Worm (Caenorhabditis elegans) whole organism, young adult: ENCODE data around the gene atgp-2.

ENCODE experiments used
- C17E4.6 ChIP-seq: fragments of 200-800 bp; sonication (Bioruptor generic); IDR thresholded peaks from 2 replicates; pipeline ENCODE4 v1.3.6; 2022; ENCODE audit warnings: missing genetic modification reagents, missing genetic modification characterization, missing compliant biosample characterization
- F23B12.7 ChIP-seq: sonication (generic microtip); optimal IDR thresholded peaks from 2 replicates; lab custom pipeline; 2017; ENCODE audit warnings: missing genetic modification characterization, mild to moderate bottlenecking, missing compliant biosample characterization, antibody characterized with exemption, moderate library complexity; ENCODE audit not compliant: insufficient read depth
- F57A8.1 ChIP-seq: fragments of 200-800 bp; sonication (Bioruptor generic); optimal IDR thresholded peaks from 2 replicates; lab custom pipeline; 2018; ENCODE audit warnings: mild to moderate bottlenecking, missing genetic modification characterization, moderate library complexity, missing compliant biosample characterization
- Y53F4B.3 ChIP-seq: fragments of 200-800 bp; sonication (Bioruptor generic); IDR thresholded peaks from 2 replicates; pipeline ENCODE4 v1.3.6; 2022; ENCODE audit warnings: missing genetic modification reagents, missing genetic modification characterization, missing compliant biosample characterization
- Y56A3A.18 ChIP-seq: fragments of 200-800 bp; sonication (Bioruptor generic); IDR thresholded peaks from 2 replicates; pipeline ENCODE4 v1.3.6; 2022; ENCODE audit warnings: missing genetic modification reagents, missing genetic modification characterization, missing compliant biosample characterization
- Y67H2A.10 ChIP-seq: fragments of 200-800 bp; sonication (Bioruptor generic); conservative IDR thresholded peaks from 2 replicates; pipeline ENCODE4 v1.3.6; 2022; ENCODE audit warnings: missing genetic modification reagents, missing genetic modification characterization, missing compliant biosample characterization
- aptf-3 ChIP-seq: fragments of 200-800 bp; sonication (Bioruptor generic); IDR thresholded peaks from 2 replicates; pipeline ENCODE4 v1.3.6; 2022; ENCODE audit warnings: missing genetic modification characterization, missing compliant biosample characterization
- atf-7 ChIP-seq: sonication (generic microtip); optimal IDR thresholded peaks from 2 replicates; lab custom pipeline; 2017; ENCODE audit warnings: mild to moderate bottlenecking, missing genetic modification characterization, missing compliant biosample characterization
- bed-2 ChIP-seq: fragments of 200-800 bp; sonication (Bioruptor generic); IDR thresholded peaks from 2 replicates; pipeline ENCODE4 v1.3.6; 2022; ENCODE audit warnings: missing genetic modification reagents, missing genetic modification characterization, missing compliant biosample characterization
- ccch-3 ChIP-seq: fragments of 200-800 bp; sonication (Bioruptor generic); optimal IDR thresholded peaks from 2 replicates; lab custom pipeline; 2018; ENCODE audit warnings: mild to moderate bottlenecking, missing genetic modification characterization, missing compliant biosample characterization
- cebp-1 ChIP-seq, 2 experiments: fragments of 200-800 bp in 1 of 2; sonication (Bioruptor generic) in 1 of 2; sonication (generic microtip) in 1 of 2; IDR thresholded peaks in 1 of 2; optimal IDR thresholded peaks in 1 of 2; 2 replicates each; pipeline versions ENCODE4 v1.3.6 to Lab custom; 2017 to 2022; ENCODE audit warnings: missing compliant biosample characterization in 2 of 2, missing genetic modification characterization in 2 of 2, mild to moderate bottlenecking in 1 of 2, missing genetic modification reagents in 1 of 2, moderate library complexity in 1 of 2
- ceh-27 ChIP-seq: fragments of 200-800 bp; sonication (Bioruptor generic); optimal IDR thresholded peaks from 2 replicates; lab custom pipeline; 2018; ENCODE audit warnings: mild to moderate bottlenecking, missing genetic modification characterization, moderate library complexity, missing compliant biosample characterization
- gei-17 ChIP-seq: fragments of 200-800 bp; sonication (Bioruptor generic); optimal IDR thresholded peaks from 2 replicates; lab custom pipeline; 2018; ENCODE audit warnings: mild to moderate bottlenecking, missing genetic modification characterization, missing compliant biosample characterization
- hlh-26 ChIP-seq: fragments of 200-800 bp; sonication (Bioruptor generic); conservative IDR thresholded peaks from 2 replicates; pipeline ENCODE4 v1.3.6; 2022; ENCODE audit warnings: missing genetic modification reagents, missing genetic modification characterization, missing compliant biosample characterization
- hmg-1.2 ChIP-seq: fragments of 200-800 bp; sonication (Bioruptor generic); IDR thresholded peaks from 2 replicates; pipeline ENCODE4 v1.3.6; 2022; ENCODE audit warnings: missing genetic modification reagents, missing genetic modification characterization, missing compliant biosample characterization
- hmg-20 ChIP-seq: fragments of 200-800 bp; sonication (Bioruptor generic); IDR thresholded peaks from 2 replicates; pipeline ENCODE4 v1.3.6; 2022; ENCODE audit warnings: missing genetic modification reagents, missing genetic modification characterization, missing compliant biosample characterization
- lin-40 ChIP-seq: sonication (generic microtip); optimal IDR thresholded peaks from 2 replicates; lab custom pipeline; 2016; ENCODE audit warnings: missing genetic modification characterization, mild to moderate bottlenecking, missing compliant biosample characterization, missing genotype, missing genetic modification reagents
- lin-54 ChIP-seq: fragments of 200-800 bp; sonication (Bioruptor generic); optimal IDR thresholded peaks from 2 replicates; lab custom pipeline; 2018; ENCODE audit warnings: mild to moderate bottlenecking, missing genetic modification characterization, missing compliant biosample characterization
- lir-1 ChIP-seq: fragments of 200-800 bp; sonication (Bioruptor generic); conservative IDR thresholded peaks from 2 replicates; pipeline ENCODE4 v1.3.6; 2022; ENCODE audit warnings: missing genetic modification reagents, missing genetic modification characterization, missing compliant biosample characterization
- lsl-1 ChIP-seq: fragments of 200-800 bp; sonication (Bioruptor generic); optimal IDR thresholded peaks from 2 replicates; lab custom pipeline; 2018; ENCODE audit warnings: mild to moderate bottlenecking, missing genetic modification characterization, moderate library complexity, missing compliant biosample characterization
- mxl-1 ChIP-seq: sonication (generic microtip); optimal IDR thresholded peaks from 2 replicates; lab custom pipeline; 2016; ENCODE audit warnings: missing genetic modification characterization, missing compliant biosample characterization
- nhr-179 ChIP-seq: sonication (generic microtip); optimal IDR thresholded peaks from 2 replicates; lab custom pipeline; 2016; ENCODE audit warnings: mild to moderate bottlenecking, missing genetic modification characterization, missing compliant biosample characterization
- nhr-80 ChIP-seq: sonication (generic microtip); optimal IDR thresholded peaks from 2 replicates; lab custom pipeline; 2016; ENCODE audit warnings: missing genetic modification characterization, missing compliant biosample characterization
- rec-8 ChIP-seq, 2 experiments: sonication (generic microtip); optimal IDR thresholded peaks; 2 replicates each; lab custom pipeline; 2016; ENCODE audit warnings: mild to moderate bottlenecking in 2 of 2, missing genetic modification characterization in 2 of 2, missing genetic modification reagents in 2 of 2, missing genotype in 2 of 2, missing biosample characterization in 1 of 2, missing compliant biosample characterization in 1 of 2, moderate library complexity in 1 of 2
- snpc-1.3 ChIP-seq: sonication (generic microtip); optimal IDR thresholded peaks from 2 replicates; lab custom pipeline; 2017; ENCODE audit warnings: missing genetic modification characterization, mild to moderate bottlenecking, missing compliant biosample characterization, antibody characterized with exemption, moderate library complexity, missing genotype, missing genetic modification reagents; ENCODE audit not compliant: insufficient read depth
- snpc-4 ChIP-seq, 5 experiments: fragments of 150-350 bp in 1 of 5; sonication (generic microtip) in 4 of 5; optimal IDR thresholded peaks; 2 replicates each; lab custom pipeline; 2014 to 2018; ENCODE audit warnings: missing genetic modification characterization in 5 of 5, missing biosample characterization in 3 of 5, antibody characterized with exemption in 2 of 5, mild to moderate bottlenecking in 2 of 5, missing compliant biosample characterization in 2 of 5, missing genotype in 2 of 5, moderate library complexity in 2 of 5, missing genetic modification reagents in 1 of 5
- sptf-2 ChIP-seq: fragments of 200-800 bp; sonication (Bioruptor generic); optimal IDR thresholded peaks from 2 replicates; lab custom pipeline; 2018; ENCODE audit warnings: mild to moderate bottlenecking, missing genetic modification characterization, missing compliant biosample characterization
- zfh-2 ChIP-seq: fragments of 200-800 bp; sonication (Bioruptor generic); conservative IDR thresholded peaks from 2 replicates; pipeline ENCODE4 v1.3.6; 2022; ENCODE audit warnings: missing genetic modification reagents, missing genetic modification characterization, missing compliant biosample characterization
- ztf-25 ChIP-seq: fragments of 200-800 bp; sonication (Bioruptor generic); IDR thresholded peaks from 2 replicates; pipeline ENCODE4 v1.3.6; 2022; ENCODE audit warnings: missing genetic modification reagents, missing genetic modification characterization, missing compliant biosample characterization
- ztf-3 ChIP-seq: fragments of 200-800 bp; sonication (Bioruptor generic); optimal IDR thresholded peaks from 2 replicates; lab custom pipeline; 2018; ENCODE audit warnings: mild to moderate bottlenecking, missing genetic modification characterization, missing compliant biosample characterization

The atgp-2 gene

DNA sequence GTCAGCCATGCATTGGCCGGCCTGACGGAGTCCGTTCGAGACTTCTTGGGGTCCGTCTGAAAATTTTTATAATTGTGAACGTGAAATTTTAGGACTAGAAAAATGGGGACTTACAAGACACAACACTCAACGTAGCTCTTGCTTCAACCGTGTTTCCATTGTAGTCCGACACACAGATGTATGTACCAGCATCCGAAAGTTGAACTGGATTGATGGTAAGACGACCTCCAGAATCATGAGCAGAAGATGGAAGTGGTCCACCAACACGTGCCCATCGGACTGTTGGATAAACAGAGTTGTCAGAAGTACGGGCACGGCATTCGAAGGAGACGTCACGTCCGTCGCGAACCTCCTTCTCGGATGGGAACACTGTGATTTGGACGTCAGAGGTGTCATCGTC is 22.4 kb upstream of the atgp-2 start:
- TF ChIP-seq nhr-80 = no peak
- no peak for TF ChIP-seq Y67H2A.10
- no peak for TF ChIP-seq bed-2 (GFP tag; lab: Robert Waterston, UW)
- no peak for TF ChIP-seq lin-54
- TF ChIP-seq aptf-3 (GFP tag; lab: Robert Waterston, UW) = no peak
- TF ChIP-seq F57A8.1 (GFP tag; lab: Kevin White, UChicago) = no peak
- TF ChIP-seq C17E4.6 = no peak
- no peak for TF ChIP-seq gei-17
- TF ChIP-seq rec-8 (tag; optimal IDR thresholded peaks at IDR 0.05; lab: Kevin White, UChicago) = no peak
- TF ChIP-seq ztf-3 (GFP tag; lab: Kevin White, UChicago) = no peak
- TF ChIP-seq ztf-25 = no peak
- TF ChIP-seq Y56A3A.18 (GFP tag; lab: Robert Waterston, UW) = no peak
- no peak for TF ChIP-seq hlh-26 (GFP tag; lab: Robert Waterston, UW)
- no peak for TF ChIP-seq nhr-179 (tag; lab: Kevin White, UChicago)
- no peak for TF ChIP-seq sptf-2 (GFP tag; lab: Kevin White, UChicago)
- no peak for TF ChIP-seq lsl-1
- TF ChIP-seq ccch-3 (GFP tag; lab: Kevin White, UChicago) = no peak
- no peak for TF ChIP-seq mxl-1 (tag; lab: Kevin White, UChicago)
- no peak for TF ChIP-seq cebp-1 (GFP tag; IDR thresholded peaks at IDR 0.05; lab: Robert Waterston, UW)
- no peak for TF ChIP-seq cebp-1 (tag; optimal IDR thresholded peaks at IDR 0.05; lab: Kevin White, UChicago)

DNA sequence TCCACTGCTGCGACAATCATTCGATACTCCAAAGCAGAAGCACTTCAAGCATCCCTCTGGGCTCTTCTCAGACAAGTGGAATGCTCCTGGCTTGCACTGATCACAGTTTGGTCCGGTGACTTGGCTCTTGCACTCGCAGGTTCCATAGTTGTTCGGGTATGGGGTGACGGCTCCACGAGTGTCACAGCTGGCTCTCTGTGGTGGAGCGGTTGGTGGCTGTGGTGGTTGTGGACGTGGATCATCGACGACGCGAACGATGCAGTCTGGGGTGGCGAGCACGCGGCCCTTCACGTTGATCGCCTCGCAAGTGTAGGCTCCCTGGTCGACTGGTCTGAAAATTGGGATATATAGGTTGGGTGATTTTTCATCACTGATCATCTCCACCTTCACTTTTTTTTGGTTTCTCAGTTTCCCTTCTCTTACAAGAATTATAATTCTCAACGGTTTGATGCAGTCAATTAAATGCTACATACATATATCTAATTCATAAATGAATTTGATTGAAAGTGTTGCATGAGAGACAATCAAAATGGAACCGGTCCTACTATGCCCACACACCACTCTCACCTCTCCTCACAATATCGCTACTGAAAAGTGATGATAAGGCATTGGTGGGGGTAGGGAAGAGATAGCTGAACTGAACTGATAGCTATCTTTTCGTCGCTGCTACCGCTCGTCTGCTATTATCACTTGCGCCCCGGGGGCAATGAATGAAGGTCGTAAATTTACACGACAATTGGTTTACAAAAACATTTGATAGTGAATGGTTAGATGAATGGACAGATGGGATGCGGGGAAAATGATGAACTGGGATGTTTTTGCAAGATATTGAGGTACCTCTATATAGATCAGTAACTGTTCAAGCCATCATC is 21.0 kb upstream of the atgp-2 start:
- TF ChIP-seq zfh-2 (GFP tag; lab: Robert Waterston, UW) (peak; percentile 84), ceh-27 (no peak)

DNA sequence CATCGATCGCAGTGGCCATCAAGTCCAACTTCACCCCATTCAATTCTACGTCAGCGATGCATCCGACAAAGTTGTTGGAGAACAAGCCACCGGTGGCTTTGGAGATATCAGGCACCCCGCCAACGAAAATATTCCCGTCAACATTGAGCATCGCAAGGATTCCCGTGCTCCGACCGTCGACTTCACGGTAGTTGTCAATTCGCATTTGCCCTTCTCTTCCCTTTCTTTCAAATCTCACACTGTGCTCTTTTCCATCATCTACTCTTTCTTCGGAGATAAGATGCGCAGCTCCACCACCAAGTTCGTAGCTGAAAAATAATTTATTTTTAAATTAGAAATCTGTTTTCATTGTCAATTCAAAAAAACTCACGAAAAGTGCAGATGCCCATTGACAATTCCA is 3.7 kb upstream of the atgp-2 start:
- TF ChIP-seq snpc-1.3 (tag; lab: Kevin White, UChicago) = no peak
- TF ChIP-seq lin-40 (tag; lab: Kevin White, UChicago) = no peak
- no peak for TF ChIP-seq lir-1
- no peak for TF ChIP-seq Y53F4B.3
- no peak for TF ChIP-seq atf-7 (tag; lab: Kevin White, UChicago)
- TF ChIP-seq hmg-20 = no peak

DNA sequence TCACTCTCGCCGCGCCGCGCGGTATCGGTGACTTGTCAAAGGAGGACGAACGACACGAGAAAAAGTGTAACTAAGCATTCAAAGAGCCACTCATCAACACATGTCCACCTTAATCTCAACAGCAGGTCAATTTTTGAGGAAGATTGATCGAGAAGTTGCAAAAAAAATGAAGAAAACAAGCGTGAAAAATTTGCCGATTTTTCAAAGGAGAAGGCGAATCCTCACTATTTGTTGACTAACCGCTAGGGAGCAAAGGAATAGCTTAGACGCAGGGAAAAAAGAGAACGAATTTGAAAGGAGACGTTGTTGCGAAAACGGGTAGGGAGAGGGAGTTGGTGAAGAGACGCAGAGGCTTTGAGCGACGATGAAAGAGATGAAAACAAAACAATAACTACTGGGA is 1.4 kb upstream of the atgp-2 start:
- TF ChIP-seq F23B12.7 (no peak), nhr-80 (no peak), cebp-1 (GFP tag; IDR thresholded peaks at IDR 0.05; lab: Robert Waterston, UW) (no peak), cebp-1 (tag; optimal IDR thresholded peaks at IDR 0.05; lab: Kevin White, UChicago) (peak; percentile 64), snpc-4 (GFP tag; optimal IDR thresholded peaks at IDR 0.05; lab: Kevin White, UChicago) (no peak), snpc-4 (tag; optimal IDR thresholded peaks at IDR 0.05; lab: Kevin White, UChicago) (peak in 2 of 4 experiments; percentile 15 to 40), hmg-1.2 (peak; percentile 74; the same call in 1 of the 2 replicates)
